Worm (Caenorhabditis elegans) whole organism, early embryonic: ENCODE results near the gene srh-11.

Experiments
- B0310.2 ChIP-seq: sonication (generic microtip); optimal IDR thresholded peaks from 2 replicates; lab custom pipeline; 2016; ENCODE audit warnings: mild to moderate bottlenecking, missing genetic modification characterization, missing compliant biosample characterization
- F13C5.2 ChIP-seq: sonication (generic microtip); optimal IDR thresholded peaks from 2 replicates; lab custom pipeline; 2017; ENCODE audit warnings: mild to moderate bottlenecking, missing genetic modification characterization, inconsistent platforms, missing compliant biosample characterization
- aly-1 ChIP-seq: sonication (generic microtip); optimal IDR thresholded peaks from 2 replicates; lab custom pipeline; 2016; ENCODE audit warnings: missing genetic modification characterization, missing compliant biosample characterization
- ama-1 ChIP-seq: fragments of 150-350 bp; optimal IDR thresholded peaks from 2 replicates; lab custom pipeline; 2014
- ceh-13 ChIP-seq: fragments of 200-800 bp; sonication (Bioruptor generic); optimal IDR thresholded peaks from 2 replicates; lab custom pipeline; 2018; ENCODE audit warnings: mild to moderate bottlenecking, missing genetic modification characterization, missing compliant biosample characterization
- ceh-36 ChIP-seq: sonication (generic microtip); optimal IDR thresholded peaks from 2 replicates; lab custom pipeline; 2016; ENCODE audit warnings: missing genetic modification characterization, inconsistent platforms, missing compliant biosample characterization
- ets-7 ChIP-seq: sonication (generic microtip); optimal IDR thresholded peaks from 2 replicates; lab custom pipeline; 2016; ENCODE audit warnings: missing genotype, missing genetic modification characterization, missing compliant biosample characterization
- flt-1 ChIP-seq: fragments of 200-800 bp; sonication (Bioruptor generic); IDR thresholded peaks from 2 replicates; pipeline ENCODE4 v1.3.6; 2022; ENCODE audit warnings: missing genetic modification characterization, missing compliant biosample characterization
- hmbx-1 ChIP-seq: sonication (generic microtip); optimal IDR thresholded peaks from 2 replicates; lab custom pipeline; 2016; ENCODE audit warnings: mild to moderate bottlenecking, missing genetic modification characterization, missing compliant biosample characterization
- hmg-4 ChIP-seq: fragments of 200-800 bp; sonication (Bioruptor generic); optimal IDR thresholded peaks from 2 replicates; lab custom pipeline; 2018; ENCODE audit warnings: mild to moderate bottlenecking, missing genetic modification characterization, missing compliant biosample characterization
- hnd-1 ChIP-seq: sonication (generic microtip); optimal IDR thresholded peaks from 2 replicates; lab custom pipeline; 2016; ENCODE audit warnings: missing genetic modification characterization, missing compliant biosample characterization
- pes-1 ChIP-seq: fragments of 200-800 bp; sonication (Bioruptor generic); IDR thresholded peaks from 2 replicates; pipeline ENCODE4 v1.3.6; 2022; ENCODE audit warnings: missing genetic modification reagents, missing genetic modification characterization, missing compliant biosample characterization
- scrt-1 ChIP-seq: fragments of 200-800 bp; sonication (Bioruptor generic); IDR thresholded peaks from 2 replicates; pipeline ENCODE4 v1.3.6; 2022; ENCODE audit warnings: missing genetic modification characterization, missing compliant biosample characterization
- sea-1 ChIP-seq: fragments of 200-800 bp; sonication (Bioruptor generic); conservative IDR thresholded peaks from 2 replicates; pipeline ENCODE4 v1.3.6; 2022; ENCODE audit warnings: missing genetic modification characterization, missing compliant biosample characterization
- tbx-11 ChIP-seq: fragments of 200-800 bp; sonication (Bioruptor generic); IDR thresholded peaks from 2 replicates; pipeline ENCODE4 v1.3.6; 2022; ENCODE audit warnings: missing genetic modification characterization, missing compliant biosample characterization
- tbx-37 ChIP-seq: fragments of 200-800 bp; sonication (Bioruptor generic); conservative IDR thresholded peaks from 2 replicates; pipeline ENCODE4 v1.3.6; 2022; ENCODE audit warnings: missing genetic modification reagents, missing genetic modification characterization, missing compliant biosample characterization
- tra-4 ChIP-seq: sonication (generic microtip); optimal IDR thresholded peaks from 2 replicates; lab custom pipeline; 2017; ENCODE audit warnings: missing genetic modification characterization, missing compliant biosample characterization

srh-11 gene

DNA sequence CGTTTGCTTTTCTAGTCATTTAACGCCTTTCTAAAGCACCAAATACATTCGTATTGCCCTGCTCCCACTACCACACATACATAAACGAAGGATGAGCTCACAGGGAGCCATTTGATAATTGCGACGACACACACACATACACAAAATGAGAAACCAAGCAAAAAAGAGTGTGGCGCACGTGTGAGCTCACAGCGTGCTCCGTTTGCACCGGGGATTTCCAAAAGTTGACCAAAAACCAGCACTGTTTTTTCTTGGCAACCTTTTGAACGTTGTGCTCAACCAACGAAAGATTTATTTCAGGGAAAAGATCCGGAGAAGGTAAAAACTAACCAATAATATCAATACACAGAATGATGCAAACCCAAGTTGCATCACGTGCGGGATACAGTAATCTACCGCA is 44.0 kb downstream of the srh-11 start, which contains the start of gene ksr-1:
Gene ksr-1, plus strand, starts transcription at position 301 of the 400 bp plus-strand sequence.
- TF ChIP-seq hmg-4 (no peak), sea-1 (no peak), ama-1 (lab: Kevin White, UChicago) (no peak), hnd-1 (no peak), ceh-13 (GFP tag; lab: Kevin White, UChicago) (no peak), F13C5.2 (no peak), ets-7 (tag; lab: Kevin White, UChicago) (no peak), ceh-36 (tag; lab: Kevin White, UChicago) (no peak), scrt-1 (no peak), flt-1 (no peak), pes-1 (no peak), tra-4 (tag; lab: Kevin White, UChicago) (no peak), tbx-37 (GFP tag; lab: Robert Waterston, UW) (no peak), B0310.2 (tag; lab: Kevin White, UChicago) (no peak), hmbx-1 (no peak), aly-1 (no peak), tbx-11 (no peak)

DNA sequence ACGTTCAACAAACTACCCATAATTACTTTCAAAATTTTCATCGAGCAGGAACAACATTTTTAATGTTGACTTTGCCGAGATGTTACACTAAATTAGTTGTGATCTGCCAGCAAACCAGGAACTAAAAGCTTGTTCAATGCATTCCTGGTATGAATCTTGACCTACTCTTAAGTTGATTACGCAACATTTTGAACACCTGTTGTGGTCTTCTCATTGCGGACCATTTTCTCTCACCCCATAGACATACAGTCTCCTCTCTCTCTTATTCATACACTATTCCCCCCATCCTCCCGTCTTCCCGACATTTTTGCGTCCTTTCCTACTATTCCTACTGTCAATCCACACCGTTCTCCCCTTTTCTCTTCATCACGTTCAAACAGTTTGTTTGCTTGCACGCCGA is 45.4 kb downstream of the srh-11 start:
- peak; percentile 5 for TF ChIP-seq aly-1
- TF ChIP-seq tra-4 (tag; lab: Kevin White, UChicago): no peak

DNA sequence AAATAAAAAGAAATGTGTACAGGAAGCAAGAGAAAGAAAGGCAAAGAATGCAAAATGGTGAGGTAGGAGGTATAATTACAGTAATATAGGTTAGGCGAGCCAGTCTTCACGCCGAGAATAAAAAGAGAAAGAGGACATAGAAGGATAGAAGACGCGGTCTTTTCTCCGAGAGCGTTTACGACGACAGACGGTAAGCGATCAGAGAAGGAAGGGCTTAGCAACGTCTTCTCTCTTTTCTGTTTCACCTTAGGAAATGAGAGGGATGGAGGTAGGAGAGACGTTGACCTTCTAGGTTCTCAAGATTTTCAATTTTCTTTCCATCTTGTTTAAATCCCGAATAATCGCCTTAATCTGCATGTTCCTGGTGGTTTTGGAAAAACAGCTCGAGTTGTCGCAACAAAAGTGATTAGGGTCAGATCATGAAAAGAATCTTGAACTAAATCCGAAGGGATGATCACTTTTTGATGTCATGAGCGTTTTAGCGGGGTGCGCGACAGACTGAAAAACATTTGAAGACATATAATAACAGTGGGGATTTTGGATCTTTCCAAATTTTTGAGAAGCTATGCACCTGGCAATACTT is 47.8 kb downstream of the srh-11 start, which contains the start of gene cutl-29:
Gene cutl-29, minus strand, starts transcription at position 51 of the 583 bp plus-strand sequence.
- no peak for TF ChIP-seq B0310.2 (tag; lab: Kevin White, UChicago)
- TF ChIP-seq F13C5.2: no peak
- no peak for TF ChIP-seq flt-1
- no peak for TF ChIP-seq ets-7 (tag; lab: Kevin White, UChicago)
- no peak for TF ChIP-seq hmbx-1
- TF ChIP-seq ceh-13 (GFP tag; lab: Kevin White, UChicago): no peak
- TF ChIP-seq aly-1: no peak
- TF ChIP-seq hmg-4: no peak
- TF ChIP-seq hnd-1: no peak
- no peak for TF ChIP-seq tbx-37 (GFP tag; lab: Robert Waterston, UW)
- no peak for TF ChIP-seq tbx-11
- no peak for TF ChIP-seq ama-1 (lab: Kevin White, UChicago)
- no peak for TF ChIP-seq ceh-36 (tag; lab: Kevin White, UChicago)

DNA sequence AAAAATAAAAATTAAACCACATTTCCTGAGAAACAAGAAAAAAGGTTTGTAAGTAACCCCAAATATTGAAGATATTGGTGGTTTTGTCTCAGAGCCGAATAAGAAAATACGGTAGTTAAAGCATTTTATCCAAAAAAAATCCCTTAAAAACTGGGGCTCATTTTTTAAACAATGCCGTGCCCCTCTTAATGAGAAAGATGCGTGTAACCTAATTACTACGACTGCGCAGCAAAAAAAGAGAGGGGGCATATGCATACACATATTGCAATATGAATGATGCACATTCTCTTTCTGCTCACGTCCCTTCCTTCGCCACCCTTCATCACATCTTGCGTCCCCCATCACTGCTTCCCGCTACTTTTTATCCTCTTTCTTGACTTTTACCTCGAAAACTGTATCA is 50.8 kb downstream of the srh-11 start:
- no peak for TF ChIP-seq sea-1
- no peak for TF ChIP-seq pes-1
- TF ChIP-seq ets-7 (tag; lab: Kevin White, UChicago): no peak
- no peak for TF ChIP-seq hmg-4
- TF ChIP-seq aly-1: no peak
- no peak for TF ChIP-seq tbx-37 (GFP tag; lab: Robert Waterston, UW)
- TF ChIP-seq tra-4 (tag; lab: Kevin White, UChicago): no peak
- TF ChIP-seq scrt-1: no peak
- TF ChIP-seq B0310.2 (tag; lab: Kevin White, UChicago): no peak
- TF ChIP-seq F13C5.2: no peak
- no peak for TF ChIP-seq ceh-36 (tag; lab: Kevin White, UChicago)
- no peak for TF ChIP-seq tbx-11
- TF ChIP-seq ceh-13 (GFP tag; lab: Kevin White, UChicago): no peak
- no peak for TF ChIP-seq hmbx-1
- TF ChIP-seq ama-1 (lab: Kevin White, UChicago): no peak
- no peak for TF ChIP-seq hnd-1
- no peak for TF ChIP-seq flt-1
